Fruit fly (Drosophila melanogaster): ENCODE measurements around the gene CG17321.

dm6 chr2L:18871822-18872221 lies 26.8 kb downstream of the CG17321 start:
- TF ChIP-seq Myc (optimal IDR thresholded peaks at IDR 0.05) (no peak), h (optimal IDR thresholded peaks at IDR 0.05) (no peak), insv (optimal IDR thresholded peaks at IDR 0.05) (no peak)

Data from Kc167 (cell line).